Worm (Caenorhabditis elegans): ENCODE results near the gene sdz-38.

ce11 chrII:10021749-10022148 lies 40.1 kb upstream of the sdz-38 start:
- no peak for TF ChIP-seq cog-1 (tag; optimal IDR thresholded peaks at IDR 0.05)
- TF ChIP-seq T22C8.4 (GFP tag; IDR thresholded peaks at IDR 0.05) = no peak
- TF ChIP-seq flt-1 (GFP tag; IDR thresholded peaks at IDR 0.05) = no peak
